Fruit fly (Drosophila melanogaster) whole organism, pupa: ENCODE results near the gene CG4462.

Experiments used
- CG10348 ChIP-seq: fragments of 200-800 bp; sonication (Bioruptor generic); IDR thresholded peaks from 2 replicates; pipeline ENCODE4 v1.3.6; 2022; ENCODE audit warnings: missing biosample characterization, missing genetic modification characterization
- CG12605 ChIP-seq: fragments of 200-800 bp; sonication (Bioruptor generic); IDR thresholded peaks from 2 replicates; pipeline ENCODE4 v1.3.6; 2022; ENCODE audit warnings: missing biosample characterization, missing genetic modification characterization
- CG13204 ChIP-seq: fragments of 200-800 bp; sonication (Bioruptor generic); optimal IDR thresholded peaks from 2 replicates; lab custom pipeline; 2018; ENCODE audit warnings: missing biosample characterization, mild to moderate bottlenecking, missing genetic modification characterization, moderate library complexity
- CG14655 ChIP-seq: fragments of 200-800 bp; sonication (Bioruptor generic); optimal IDR thresholded peaks from 3 replicates; lab custom pipeline; 2017; ENCODE audit warnings: mild to moderate bottlenecking, missing biosample characterization, missing genetic modification reagents, missing genetic modification characterization
- CG15710 ChIP-seq: fragments of 200-800 bp; sonication (Bioruptor generic); optimal IDR thresholded peaks from 2 replicates; lab custom pipeline; 2018; ENCODE audit warnings: missing biosample characterization, mild to moderate bottlenecking, missing genetic modification characterization, moderate library complexity
- CG17806 ChIP-seq: fragments of 200-800 bp; sonication (Bioruptor generic); optimal IDR thresholded peaks from 2 replicates; lab custom pipeline; 2018; ENCODE audit warnings: missing biosample characterization, mild to moderate bottlenecking, missing genetic modification characterization, moderate library complexity
- CG32121 ChIP-seq: fragments of 200-800 bp; sonication (Bioruptor generic); IDR thresholded peaks from 2 replicates; pipeline ENCODE4 v1.3.6; 2022; ENCODE audit warnings: missing biosample characterization, missing genetic modification characterization
- CG34367 ChIP-seq: fragments of 200-800 bp; sonication (Bioruptor generic); optimal IDR thresholded peaks from 2 replicates; lab custom pipeline; 2018; ENCODE audit warnings: missing biosample characterization, mild to moderate bottlenecking, missing genetic modification characterization
- CG4496 ChIP-seq: fragments of 200-800 bp; sonication (Bioruptor generic); IDR thresholded peaks from 3 replicates; pipeline ENCODE4 v1.3.6; 2022; ENCODE audit warnings: missing biosample characterization, missing genetic modification characterization
- CG8159 ChIP-seq: fragments of 200-800 bp; sonication (Bioruptor generic); optimal IDR thresholded peaks from 3 replicates; lab custom pipeline; 2018; ENCODE audit warnings: missing biosample characterization, mild to moderate bottlenecking, missing genetic modification characterization, moderate library complexity
- CG8301 ChIP-seq: fragments of 200-800 bp; sonication (Bioruptor generic); optimal IDR thresholded peaks from 2 replicates; lab custom pipeline; 2018; ENCODE audit warnings: missing biosample characterization, mild to moderate bottlenecking, missing genetic modification characterization
- CG9948 ChIP-seq: fragments of 200-800 bp; sonication (Bioruptor generic); optimal IDR thresholded peaks from 2 replicates; lab custom pipeline; 2018; ENCODE audit warnings: missing biosample characterization, mild to moderate bottlenecking, missing genetic modification characterization, moderate library complexity
- D1 ChIP-seq: fragments of 200-800 bp; sonication (Bioruptor generic); optimal IDR thresholded peaks from 2 replicates; lab custom pipeline; 2018; ENCODE audit warnings: missing biosample characterization, mild to moderate bottlenecking, missing genetic modification characterization, moderate library complexity
- EcR ChIP-seq: fragments of 200-800 bp; sonication (Bioruptor generic); optimal IDR thresholded peaks from 3 replicates; lab custom pipeline; 2019; ENCODE audit warnings: missing biosample characterization, missing genetic modification characterization, mild to moderate bottlenecking, moderate library complexity, missing genetic modification reagents
- Ets98B ChIP-seq: fragments of 200-800 bp; sonication (Bioruptor generic); IDR thresholded peaks from 2 replicates; pipeline ENCODE4 v1.3.6; 2022; ENCODE audit warnings: missing biosample characterization, missing genetic modification characterization
- Pif1A ChIP-seq: fragments of 200-800 bp; sonication (Bioruptor generic); optimal IDR thresholded peaks from 3 replicates; lab custom pipeline; 2016; ENCODE audit warnings: missing biosample characterization, missing genetic modification characterization
- Pif1B ChIP-seq: fragments of 200-800 bp; sonication (Bioruptor generic); optimal IDR thresholded peaks from 3 replicates; lab custom pipeline; 2016; ENCODE audit warnings: missing biosample characterization, missing genetic modification characterization
- Snoo ChIP-seq: fragments of 200-800 bp; sonication (Bioruptor generic); optimal IDR thresholded peaks from 3 replicates; lab custom pipeline; 2017; ENCODE audit warnings: missing biosample characterization, mild to moderate bottlenecking, missing genetic modification characterization, inconsistent platforms
- fd96Ca ChIP-seq: fragments of 200-800 bp; sonication (Bioruptor generic); IDR thresholded peaks from 3 replicates; pipeline ENCODE4 v1.3.6; 2022; ENCODE audit warnings: missing biosample characterization, missing genetic modification characterization
- gl ChIP-seq: fragments of 200-800 bp; sonication (Bioruptor generic); optimal IDR thresholded peaks from 2 replicates; lab custom pipeline; 2018; ENCODE audit warnings: missing biosample characterization, mild to moderate bottlenecking, missing genetic modification characterization
- rn ChIP-seq: fragments of 200-800 bp; sonication (Bioruptor generic); IDR thresholded peaks from 2 replicates; pipeline ENCODE4 v1.3.6; 2022; ENCODE audit warnings: missing biosample characterization, missing genetic modification characterization

The CG4462 gene

DNA sequence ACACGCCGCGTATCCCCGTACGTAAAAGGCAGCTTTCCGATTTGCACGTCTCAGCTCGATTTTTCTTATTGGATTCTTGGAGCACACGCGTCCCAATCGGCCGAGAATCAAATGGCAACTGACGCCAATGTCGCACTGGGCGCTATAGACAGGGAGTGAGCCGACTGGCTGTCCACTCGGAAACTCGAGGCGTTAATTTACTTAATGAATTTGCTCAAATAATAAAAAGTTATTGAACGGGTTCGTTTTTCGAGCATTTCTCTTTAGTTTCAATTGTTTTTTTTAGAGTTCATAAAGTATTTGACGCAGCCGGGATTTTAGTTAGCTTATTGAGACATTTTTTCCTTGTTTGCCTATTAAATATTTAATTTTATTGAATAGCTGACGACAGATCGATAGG, at the start of gene CG4462:
CG4462 (minus strand) TSS at position 101 of the 400 bp plus-strand sequence.
- TF ChIP-seq rn (GFP tag; lab: Robert Waterston, UW): no peak
- no peak for TF ChIP-seq CG14655 (GFP tag; lab: Kevin White, UChicago)
- no peak for TF ChIP-seq EcR (GFP tag; lab: Kevin White, UChicago)

DNA sequence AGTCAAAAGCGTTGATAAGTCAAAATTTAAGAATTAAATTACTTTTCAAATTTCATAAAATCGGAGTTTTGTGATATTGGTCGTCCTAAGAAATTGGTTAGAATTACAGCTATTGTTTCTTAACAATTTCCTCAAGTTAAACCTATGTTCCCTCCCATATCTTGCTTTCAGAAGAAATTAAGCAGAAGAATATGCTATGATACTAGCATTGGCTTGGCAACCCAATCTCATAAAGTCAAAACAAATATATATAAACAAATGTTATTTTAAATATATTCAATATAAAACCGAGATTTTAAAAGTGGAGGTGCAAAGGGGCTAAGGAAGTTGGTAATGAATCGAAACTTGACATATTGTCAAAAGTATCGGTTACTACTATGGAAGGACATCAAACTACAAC, 47.4 kb upstream of the CG4462 start, which contains the start of gene CG31213:
CG31213 (plus strand) TSS at position 301 of the 400 bp plus-strand sequence.
- TF ChIP-seq CG14655 (GFP tag; lab: Kevin White, UChicago) (no peak), Ets98B (GFP tag; lab: Robert Waterston, UW) (no peak), fd96Ca (GFP tag; lab: Robert Waterston, UW) (no peak), CG13204 (GFP tag; lab: Kevin White, UChicago) (no peak), CG8301 (no peak), D1 (tag; lab: Kevin White, UChicago) (no peak), gl (tag; lab: Kevin White, UChicago) (no peak), CG34367 (no peak), CG8159 (no peak), CG12605 (GFP tag; lab: Robert Waterston, UW) (no peak), Pif1A (GFP tag; lab: Kevin White, UChicago) (no peak), CG32121 (no peak), Pif1B (GFP tag; lab: Kevin White, UChicago) (no peak), CG15710 (no peak), rn (GFP tag; lab: Robert Waterston, UW) (no peak), CG4496 (no peak), CG17806 (tag; lab: Kevin White, UChicago) (no peak), CG10348 (no peak), CG9948 (tag; lab: Kevin White, UChicago) (no peak)

DNA sequence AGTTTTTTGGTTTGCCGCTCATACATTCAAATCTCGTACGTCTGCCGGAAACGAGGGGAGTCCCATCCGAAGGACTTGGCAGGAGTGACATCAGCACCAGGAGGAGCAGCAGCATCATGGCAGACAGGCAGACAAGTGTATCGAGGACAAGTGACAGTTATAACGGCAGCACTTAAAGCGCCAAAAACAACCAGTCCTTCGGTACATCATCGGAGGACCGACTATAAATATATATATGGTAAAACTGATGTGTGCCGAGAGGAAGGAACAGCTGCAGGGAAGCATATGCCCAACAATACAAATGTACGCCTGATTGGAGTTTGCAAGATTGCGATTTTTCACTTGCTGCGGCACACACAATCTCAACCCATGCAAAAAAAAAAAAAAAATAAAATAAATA, 43.5 kb upstream of the CG4462 start:
- no peak for TF ChIP-seq Pif1B (GFP tag; lab: Kevin White, UChicago)
- TF ChIP-seq gl (tag; lab: Kevin White, UChicago): no peak
- no peak for TF ChIP-seq Pif1A (GFP tag; lab: Kevin White, UChicago)
- TF ChIP-seq CG34367: no peak
- TF ChIP-seq CG9948 (tag; lab: Kevin White, UChicago): no peak
- no peak for TF ChIP-seq CG13204 (GFP tag; lab: Kevin White, UChicago)
- TF ChIP-seq Ets98B (GFP tag; lab: Robert Waterston, UW): no peak
- TF ChIP-seq Snoo (tag; lab: Kevin White, UChicago): no peak
- no peak for TF ChIP-seq CG10348
- no peak for TF ChIP-seq CG15710
- no peak for TF ChIP-seq CG8159
- TF ChIP-seq CG17806 (tag; lab: Kevin White, UChicago): no peak
- no peak for TF ChIP-seq fd96Ca (GFP tag; lab: Robert Waterston, UW)
- TF ChIP-seq CG12605 (GFP tag; lab: Robert Waterston, UW): no peak
- TF ChIP-seq CG8301: no peak

DNA sequence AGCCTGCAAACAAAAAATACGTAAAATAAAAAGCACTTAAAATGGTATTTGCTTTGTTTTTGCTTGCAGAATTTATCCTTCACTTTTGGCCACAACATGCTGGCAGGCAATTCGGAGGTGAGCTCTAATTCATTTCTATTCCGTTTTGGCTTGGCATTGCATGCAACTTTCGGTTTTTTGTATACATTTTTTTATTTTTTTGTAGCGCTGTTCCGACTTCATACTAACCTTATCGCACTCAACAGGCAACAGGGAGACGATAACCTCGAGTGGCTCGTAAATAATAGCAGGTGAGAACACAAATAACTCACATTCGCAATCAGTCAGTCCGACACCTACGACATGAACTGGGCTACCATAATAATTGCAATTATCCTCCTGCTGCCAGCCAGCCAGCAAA, 23.0 kb upstream of the CG4462 start, which contains the start of gene CG4783:
CG4783 (plus strand) TSS at position 301 of the 400 bp plus-strand sequence.
- TF ChIP-seq CG9948 (tag; lab: Kevin White, UChicago) (no peak), rn (GFP tag; lab: Robert Waterston, UW) (no peak), CG8159 (no peak), CG15710 (no peak), CG12605 (GFP tag; lab: Robert Waterston, UW) (no peak), D1 (tag; lab: Kevin White, UChicago) (no peak)
- TF ChIP-seq, all 21 proteins: peak for 0

DNA sequence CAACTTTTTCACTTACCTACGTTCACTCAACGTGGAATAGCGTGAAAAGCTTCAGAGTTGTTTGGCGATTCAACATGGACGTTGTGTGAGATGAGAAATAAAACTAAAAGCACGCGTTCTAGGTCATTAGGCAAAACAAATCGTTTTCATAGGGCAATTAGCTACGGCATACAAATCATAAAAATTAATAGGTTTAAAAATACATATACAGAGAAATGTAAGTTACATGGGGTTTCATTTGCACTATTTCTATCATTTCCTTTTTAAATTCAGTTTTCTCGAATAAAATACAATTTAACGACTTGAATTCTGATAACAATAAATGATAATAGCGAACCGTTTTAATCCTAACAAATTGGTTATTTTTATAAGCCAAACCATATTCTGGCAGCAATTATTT, 17.1 kb upstream of the CG4462 start, which contains the start of gene CG46042:
CG46042 (minus strand) TSS at position 101 of the 400 bp plus-strand sequence.
- TF ChIP-seq CG15710 (no peak), CG8159 (no peak), CG4496 (no peak), fd96Ca (GFP tag; lab: Robert Waterston, UW) (no peak), rn (GFP tag; lab: Robert Waterston, UW) (no peak), CG13204 (GFP tag; lab: Kevin White, UChicago) (no peak), CG10348 (no peak), CG32121 (no peak), CG12605 (GFP tag; lab: Robert Waterston, UW) (no peak), EcR (GFP tag; lab: Kevin White, UChicago) (no peak), Snoo (tag; lab: Kevin White, UChicago) (no peak), D1 (tag; lab: Kevin White, UChicago) (no peak), gl (tag; lab: Kevin White, UChicago) (no peak), Pif1A (GFP tag; lab: Kevin White, UChicago) (no peak), CG9948 (tag; lab: Kevin White, UChicago) (no peak), CG17806 (tag; lab: Kevin White, UChicago) (no peak), CG34367 (no peak)
- TF ChIP-seq, all 21 proteins: peak for 0

DNA sequence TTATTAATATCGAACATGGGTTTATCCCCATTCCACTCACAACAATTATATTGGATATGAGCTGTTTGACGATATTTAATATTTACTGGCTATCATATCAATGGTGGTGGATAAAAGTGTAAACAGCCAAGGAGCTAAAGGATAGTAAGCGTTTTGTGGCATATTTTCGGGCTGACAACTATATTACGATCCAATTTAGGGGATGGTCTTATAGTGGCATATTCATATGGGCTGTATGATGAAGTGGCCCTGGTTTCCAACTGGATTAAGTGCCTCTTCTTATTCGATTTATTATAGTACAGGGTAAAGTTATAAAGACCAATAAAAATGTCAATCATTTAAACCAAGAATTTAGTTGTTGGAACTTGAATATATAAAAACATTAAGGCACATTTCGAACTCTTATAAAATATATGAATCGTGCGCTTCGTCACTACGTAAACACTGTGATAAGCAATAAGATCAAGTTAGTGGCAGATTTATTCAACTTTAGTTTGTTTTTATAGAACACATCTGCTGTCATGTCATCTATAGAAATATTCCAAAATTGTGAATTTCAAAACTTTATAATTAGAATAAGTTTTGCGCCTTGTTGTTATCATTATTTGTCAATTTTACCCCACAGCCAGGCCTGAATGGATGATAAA, 13.9 kb upstream of the CG4462 start:
- TF ChIP-seq CG17806 (tag; lab: Kevin White, UChicago): no peak
- TF ChIP-seq CG9948 (tag; lab: Kevin White, UChicago): no peak
- no peak for TF ChIP-seq CG32121
- no peak for TF ChIP-seq CG4496
- no peak for TF ChIP-seq CG15710
- no peak for TF ChIP-seq CG8301
